Worm (Caenorhabditis elegans) whole organism, midembryonic: Measurements from ENCODE around the gene T20D3.14.

Experiments used
- T22C8.4 ChIP-seq: fragments of 200-800 bp; sonication (Bioruptor generic); IDR thresholded peaks from 2 replicates; pipeline ENCODE4 v1.3.6; 2022; ENCODE audit warnings: missing genetic modification characterization, missing compliant biosample characterization
- cog-1 ChIP-seq: sonication (generic microtip); optimal IDR thresholded peaks from 2 replicates; lab custom pipeline; 2016; ENCODE audit warnings: missing genetic modification characterization, missing compliant biosample characterization
- flt-1 ChIP-seq: fragments of 200-800 bp; sonication (Bioruptor generic); IDR thresholded peaks from 2 replicates; pipeline ENCODE4 v1.3.6; 2022; ENCODE audit warnings: missing genetic modification characterization, missing compliant biosample characterization
- klf-2 ChIP-seq: fragments of 200-800 bp; sonication (Bioruptor generic); conservative IDR thresholded peaks from 2 replicates; pipeline ENCODE4 v1.3.6; 2022; ENCODE audit warnings: missing genetic modification reagents, missing genetic modification characterization, missing compliant biosample characterization
- med-1 ChIP-seq: sonication (generic microtip); optimal IDR thresholded peaks from 2 replicates; lab custom pipeline; 2017; ENCODE audit warnings: missing genetic modification characterization, mild to moderate bottlenecking, missing compliant biosample characterization, antibody characterized with exemption, missing genetic modification reagents; ENCODE audit not compliant: insufficient read depth
- ref-1 ChIP-seq: fragments of 200-800 bp; sonication (Bioruptor generic); conservative IDR thresholded peaks from 2 replicates; pipeline ENCODE4 v1.3.6; 2022; ENCODE audit warnings: missing genetic modification reagents, missing genetic modification characterization, missing compliant biosample characterization
- tab-1 ChIP-seq: fragments of 200-800 bp; sonication (Bioruptor generic); IDR thresholded peaks from 2 replicates; pipeline ENCODE4 v1.3.6; 2022; ENCODE audit warnings: missing genetic modification characterization, missing compliant biosample characterization
- ztf-23 ChIP-seq: fragments of 200-800 bp; sonication (Bioruptor generic); IDR thresholded peaks from 2 replicates; pipeline ENCODE4 v1.3.6; 2022; ENCODE audit warnings: missing genetic modification reagents, missing genetic modification characterization, missing compliant biosample characterization
- ztf-29 ChIP-seq: fragments of 200-800 bp; sonication (Bioruptor generic); IDR thresholded peaks from 2 replicates; pipeline ENCODE4 v1.3.6; 2022; ENCODE audit warnings: missing genetic modification reagents, missing genetic modification characterization, missing compliant biosample characterization

Gene T20D3.14

ce11 chrIV:9366411-9366810, 30.7 kb upstream of the T20D3.14 start, which contains the start of gene pezo-1:
Gene pezo-1, minus strand, starts transcription at chrIV:9366511.
- TF ChIP-seq ztf-23 (GFP tag; lab: Robert Waterston, UW) (no peak), tab-1 (GFP tag; lab: Robert Waterston, UW) (no peak), ztf-29 (GFP tag; lab: Robert Waterston, UW) (no peak), T22C8.4 (GFP tag; lab: Robert Waterston, UW) (no peak), cog-1 (tag; lab: Kevin White, UChicago) (no peak), ref-1 (GFP tag; lab: Robert Waterston, UW) (no peak), klf-2 (GFP tag; lab: Robert Waterston, UW) (no peak), flt-1 (GFP tag; lab: Robert Waterston, UW) (no peak), med-1 (no peak)

- TF ChIP-seq klf-2 (GFP tag; lab: Robert Waterston, UW), result no peak
- no peak for TF ChIP-seq ref-1 (GFP tag; lab: Robert Waterston, UW)
Measured at ce11 chrIV:9353728-9354127, 18.0 kb upstream of the T20D3.14 start.

ce11 chrIV:9343102-9343599, 7.4 kb upstream of the T20D3.14 start, which contains the start of gene pigc-1:
Gene pigc-1, minus strand, starts transcription at chrIV:9343152.
- no peak for TF ChIP-seq klf-2 (GFP tag; lab: Robert Waterston, UW)
- TF ChIP-seq T22C8.4 (GFP tag; lab: Robert Waterston, UW), result no peak
- TF ChIP-seq flt-1 (GFP tag; lab: Robert Waterston, UW), result no peak

- TF ChIP-seq flt-1 (GFP tag; lab: Robert Waterston, UW) (no peak), tab-1 (GFP tag; lab: Robert Waterston, UW) (no peak), med-1 (no peak), ztf-29 (GFP tag; lab: Robert Waterston, UW) (no peak), klf-2 (GFP tag; lab: Robert Waterston, UW) (no peak), T22C8.4 (GFP tag; lab: Robert Waterston, UW) (no peak), cog-1 (tag; lab: Kevin White, UChicago) (no peak), ref-1 (GFP tag; lab: Robert Waterston, UW) (no peak), ztf-23 (GFP tag; lab: Robert Waterston, UW) (no peak)
Measured at ce11 chrIV:9341591-9341990, 5.9 kb upstream of the T20D3.14 start, which contains the start of gene vps-26. Gene vps-26, minus strand, starts transcription at chrIV:9341790.

ce11 chrIV:9339205-9339604, 3.5 kb upstream of the T20D3.14 start, which contains the start of gene T20D3.6:
Gene T20D3.6, minus strand, starts transcription at chrIV:9339305.
- TF ChIP-seq T22C8.4 (GFP tag; lab: Robert Waterston, UW), result no peak
- TF ChIP-seq ztf-29 (GFP tag; lab: Robert Waterston, UW), result no peak
- no peak for TF ChIP-seq klf-2 (GFP tag; lab: Robert Waterston, UW)
- no peak for TF ChIP-seq flt-1 (GFP tag; lab: Robert Waterston, UW)
- no peak for TF ChIP-seq tab-1 (GFP tag; lab: Robert Waterston, UW)
- TF ChIP-seq med-1, result no peak
- no peak for TF ChIP-seq ztf-23 (GFP tag; lab: Robert Waterston, UW)
- no peak for TF ChIP-seq cog-1 (tag; lab: Kevin White, UChicago)
- TF ChIP-seq ref-1 (GFP tag; lab: Robert Waterston, UW), result no peak

- no peak for TF ChIP-seq tab-1 (GFP tag; lab: Robert Waterston, UW)
- no peak for TF ChIP-seq flt-1 (GFP tag; lab: Robert Waterston, UW)
- no peak for TF ChIP-seq ref-1 (GFP tag; lab: Robert Waterston, UW)
- TF ChIP-seq cog-1 (tag; lab: Kevin White, UChicago), result no peak
- TF ChIP-seq T22C8.4 (GFP tag; lab: Robert Waterston, UW), result no peak
Measured at ce11 chrIV:9336538-9337090, 905 bp upstream of the T20D3.14 start, which contains the start of gene T20D3.5. Gene T20D3.5, plus strand, starts transcription at chrIV:9337040.

ce11 chrIV:9333007-9333406, 2.7 kb downstream of the T20D3.14 start:
- TF ChIP-seq med-1 (no peak), flt-1 (GFP tag; lab: Robert Waterston, UW) (no peak), klf-2 (GFP tag; lab: Robert Waterston, UW) (no peak)

- TF ChIP-seq cog-1 (tag; lab: Kevin White, UChicago) (no peak), ztf-23 (GFP tag; lab: Robert Waterston, UW) (no peak), ref-1 (GFP tag; lab: Robert Waterston, UW) (no peak), klf-2 (GFP tag; lab: Robert Waterston, UW) (no peak), flt-1 (GFP tag; lab: Robert Waterston, UW) (no peak), T22C8.4 (GFP tag; lab: Robert Waterston, UW) (no peak), ztf-29 (GFP tag; lab: Robert Waterston, UW) (no peak), tab-1 (GFP tag; lab: Robert Waterston, UW) (no peak), med-1 (no peak)
Measured at ce11 chrIV:9330755-9331154, 5.0 kb downstream of the T20D3.14 start, which contains the start of gene nspg-7.1. Gene nspg-7.1, minus strand, starts transcription at chrIV:9330855.

ce11 chrIV:9327706-9328105, 8.0 kb downstream of the T20D3.14 start, which contains the start of gene clec-183:
Gene clec-183, plus strand, starts transcription at chrIV:9328006.
- TF ChIP-seq ztf-23 (GFP tag; lab: Robert Waterston, UW) (no peak), flt-1 (GFP tag; lab: Robert Waterston, UW) (no peak), T22C8.4 (GFP tag; lab: Robert Waterston, UW) (no peak), ztf-29 (GFP tag; lab: Robert Waterston, UW) (no peak), ref-1 (GFP tag; lab: Robert Waterston, UW) (no peak), med-1 (no peak), klf-2 (GFP tag; lab: Robert Waterston, UW) (no peak)
